Worm (Caenorhabditis elegans): Measurements from ENCODE around the gene umps-1.

umps-1 gene

DNA sequence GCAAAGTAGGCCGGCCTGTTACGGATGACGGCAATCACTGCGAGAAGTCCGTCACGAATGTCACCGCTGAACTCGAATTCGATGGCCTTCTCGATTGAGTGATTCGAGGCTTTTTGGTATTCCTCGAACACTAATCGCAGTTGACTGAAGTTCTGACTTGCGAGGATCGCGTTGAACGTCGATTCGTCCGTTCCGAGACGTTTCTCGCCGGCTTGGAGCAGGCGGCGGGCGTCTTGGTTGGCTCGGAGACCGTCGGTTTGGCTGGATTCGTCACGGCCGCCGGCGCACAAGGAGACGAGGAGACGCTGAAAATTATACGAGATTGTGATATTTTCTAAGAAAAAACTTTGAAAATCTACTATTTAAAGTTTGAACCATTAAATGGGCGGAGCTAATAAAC lies 31.1 kb downstream of the umps-1 start:
- TF ChIP-seq ref-1 (GFP tag; conservative IDR thresholded peaks at IDR 0.05) (no peak), ztf-29 (GFP tag; IDR thresholded peaks at IDR 0.05) (no peak), tab-1 (GFP tag; IDR thresholded peaks at IDR 0.05) (no peak), med-1 (GFP tag; optimal IDR thresholded peaks at IDR 0.05; ENCODE audit: insufficient read depth) (no peak), T22C8.4 (GFP tag; IDR thresholded peaks at IDR 0.05) (no peak), ztf-23 (GFP tag; IDR thresholded peaks at IDR 0.05) (no peak), flt-1 (GFP tag; IDR thresholded peaks at IDR 0.05) (no peak), cog-1 (tag; optimal IDR thresholded peaks at IDR 0.05) (no peak), klf-2 (GFP tag; conservative IDR thresholded peaks at IDR 0.05) (no peak)

DNA sequence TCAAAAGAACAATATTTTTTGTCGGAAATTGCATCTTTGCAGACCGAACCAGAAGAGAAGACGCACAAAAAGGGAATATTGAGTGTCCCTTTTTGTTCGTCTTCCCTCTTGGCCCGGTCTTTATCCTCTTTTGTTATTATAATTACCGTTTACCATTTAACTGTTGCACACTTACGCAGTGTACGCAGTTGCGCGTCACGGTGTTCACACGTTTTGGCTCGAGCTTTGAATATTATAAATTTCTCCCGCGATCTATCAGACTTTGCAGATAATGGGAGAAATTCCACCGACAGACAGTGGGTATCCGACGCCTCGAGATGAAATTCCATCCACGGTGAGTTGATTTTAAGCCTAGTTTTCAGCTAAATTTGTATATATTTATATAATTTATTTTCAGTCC lies 36.7 kb downstream of the umps-1 start, which contains the start of gene sas-7:
Gene sas-7, plus strand, starts transcription at position 232 of the 400 bp plus-strand sequence.
- TF ChIP-seq med-1 (GFP tag; optimal IDR thresholded peaks at IDR 0.05; ENCODE audit: insufficient read depth) (no peak), flt-1 (GFP tag; IDR thresholded peaks at IDR 0.05) (no peak), ref-1 (GFP tag; conservative IDR thresholded peaks at IDR 0.05) (no peak), cog-1 (tag; optimal IDR thresholded peaks at IDR 0.05) (no peak), klf-2 (GFP tag; conservative IDR thresholded peaks at IDR 0.05) (no peak), T22C8.4 (GFP tag; IDR thresholded peaks at IDR 0.05) (no peak), ztf-23 (GFP tag; IDR thresholded peaks at IDR 0.05) (no peak), tab-1 (GFP tag; IDR thresholded peaks at IDR 0.05) (no peak), ztf-29 (GFP tag; IDR thresholded peaks at IDR 0.05) (no peak)

DNA sequence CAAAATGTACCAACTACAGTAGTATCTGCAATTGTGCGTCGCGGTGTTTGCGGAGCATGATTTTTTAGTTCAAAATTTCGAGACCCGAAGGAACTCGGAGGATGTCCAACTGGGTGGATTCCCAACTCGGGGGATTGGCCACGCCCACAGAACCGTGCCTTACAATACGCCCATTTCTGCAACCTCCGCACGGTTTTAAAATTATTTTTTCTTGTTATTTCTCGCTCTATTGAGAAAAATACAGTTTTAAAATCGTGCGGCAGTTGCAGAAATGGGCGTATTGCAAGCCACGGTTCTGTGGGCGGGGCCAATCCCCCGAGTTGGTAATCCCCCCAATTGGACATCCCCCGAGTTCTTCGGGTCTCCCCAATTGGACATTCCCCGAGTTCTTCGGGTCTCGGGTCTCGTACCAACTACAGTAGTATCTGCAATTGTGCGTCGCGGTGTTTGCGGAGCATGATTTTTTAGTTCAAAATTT lies 37.2 kb downstream of the umps-1 start:
- 0 out of 2 replicates have a peak, but pooled peaks have one; percentile 30 for TF ChIP-seq flt-1 (GFP tag; IDR thresholded peaks at IDR 0.05)

DNA sequence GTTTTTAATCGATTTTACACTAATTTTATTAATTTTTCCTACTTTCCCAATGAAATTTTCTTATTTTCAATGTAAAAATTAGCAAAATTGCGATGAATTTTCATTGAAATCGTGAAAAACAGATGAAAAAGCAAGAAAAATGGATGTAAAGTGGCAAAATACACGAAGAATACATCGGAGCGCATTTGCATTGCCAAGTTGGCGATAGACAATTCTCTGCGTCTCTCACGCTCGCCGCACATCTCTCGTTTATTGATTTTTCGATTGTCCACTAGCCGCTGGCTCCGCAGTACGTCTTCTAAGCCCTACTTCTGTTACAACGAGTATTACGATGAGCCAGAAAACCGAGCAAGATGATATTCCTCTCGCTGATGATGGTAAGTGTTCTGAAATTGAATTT lies 38.7 kb downstream of the umps-1 start, which contains the start of gene unc-69:
Gene unc-69, plus strand, starts transcription at position 185 of the 400 bp plus-strand sequence.
- TF ChIP-seq ztf-29 (GFP tag; IDR thresholded peaks at IDR 0.05), result no peak
- TF ChIP-seq cog-1 (tag; optimal IDR thresholded peaks at IDR 0.05), result peak; percentile 41
- TF ChIP-seq ztf-23 (GFP tag; IDR thresholded peaks at IDR 0.05), result no peak
- no peak for TF ChIP-seq ref-1 (GFP tag; conservative IDR thresholded peaks at IDR 0.05)
- TF ChIP-seq flt-1 (GFP tag; IDR thresholded peaks at IDR 0.05), result no peak
- no peak for TF ChIP-seq tab-1 (GFP tag; IDR thresholded peaks at IDR 0.05)
- TF ChIP-seq med-1 (GFP tag; optimal IDR thresholded peaks at IDR 0.05; ENCODE audit: insufficient read depth), result no peak
- no peak for TF ChIP-seq klf-2 (GFP tag; conservative IDR thresholded peaks at IDR 0.05)
- TF ChIP-seq T22C8.4 (GFP tag; IDR thresholded peaks at IDR 0.05), result peak; percentile 97

DNA sequence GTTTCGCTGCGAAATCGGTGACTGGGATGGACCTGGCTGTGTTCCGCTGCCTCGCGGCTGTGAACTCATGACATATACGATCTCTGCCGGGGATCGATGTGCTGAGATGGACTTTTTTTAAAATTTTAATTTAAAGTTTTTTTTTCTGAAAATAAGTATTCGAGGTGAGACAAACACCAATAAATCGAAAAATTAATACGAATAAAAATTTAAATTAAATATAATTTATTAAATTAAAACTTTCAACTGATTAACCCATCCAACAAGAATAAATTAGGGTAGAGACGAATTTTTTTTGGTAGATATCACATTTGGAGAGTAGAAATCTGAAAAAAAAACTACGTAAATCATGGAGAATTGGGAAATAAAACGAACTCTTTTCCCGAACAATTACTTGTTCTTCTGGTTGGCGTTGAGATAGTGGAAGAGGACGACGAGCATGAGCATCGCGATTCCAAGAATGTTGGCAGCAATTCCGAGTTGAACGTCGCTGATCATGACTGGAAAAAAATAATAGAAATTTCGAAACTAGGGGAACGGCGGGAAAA lies 39.3 kb downstream of the umps-1 start, which contains the start of the genes unc-50 and ostf-4:
Gene unc-50, minus strand, starts transcription at position 101 of the 548 bp plus-strand sequence.
Gene ostf-4, minus strand, starts transcription at position 498 of the 548 bp plus-strand sequence.
- TF ChIP-seq T22C8.4 (GFP tag; IDR thresholded peaks at IDR 0.05), result no peak
- no peak for TF ChIP-seq tab-1 (GFP tag; IDR thresholded peaks at IDR 0.05)
- TF ChIP-seq cog-1 (tag; optimal IDR thresholded peaks at IDR 0.05), result no peak
- TF ChIP-seq flt-1 (GFP tag; IDR thresholded peaks at IDR 0.05), result no peak
- no peak for TF ChIP-seq ztf-29 (GFP tag; IDR thresholded peaks at IDR 0.05)
- no peak for TF ChIP-seq ztf-23 (GFP tag; IDR thresholded peaks at IDR 0.05)
- TF ChIP-seq klf-2 (GFP tag; conservative IDR thresholded peaks at IDR 0.05), result no peak
- no peak for TF ChIP-seq med-1 (GFP tag; optimal IDR thresholded peaks at IDR 0.05; ENCODE audit: insufficient read depth)
- TF ChIP-seq ref-1 (GFP tag; conservative IDR thresholded peaks at IDR 0.05), result no peak

DNA sequence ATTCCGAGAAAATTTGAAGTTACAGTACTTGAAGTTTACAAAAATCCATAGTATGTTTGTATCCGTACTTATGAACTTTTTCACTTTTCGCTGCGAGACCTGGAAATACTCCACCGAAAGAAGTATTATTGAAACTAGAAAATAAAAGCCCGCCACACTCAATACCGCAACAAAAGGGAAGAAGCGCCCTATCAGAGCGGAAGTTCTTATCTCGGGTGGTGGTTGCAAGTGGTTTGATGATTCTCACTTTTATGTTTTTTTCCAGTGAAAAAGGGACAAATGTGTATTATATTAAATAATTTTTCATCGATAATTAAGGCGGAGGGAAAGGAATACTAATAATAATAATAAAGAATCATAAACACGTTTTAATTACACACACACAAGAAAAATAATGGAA lies 43.2 kb downstream of the umps-1 start:
- TF ChIP-seq ztf-23 (GFP tag; IDR thresholded peaks at IDR 0.05), result no peak
- no peak for TF ChIP-seq ref-1 (GFP tag; conservative IDR thresholded peaks at IDR 0.05)
- no peak for TF ChIP-seq cog-1 (tag; optimal IDR thresholded peaks at IDR 0.05)
- no peak for TF ChIP-seq med-1 (GFP tag; optimal IDR thresholded peaks at IDR 0.05; ENCODE audit: insufficient read depth)
- no peak for TF ChIP-seq ztf-29 (GFP tag; IDR thresholded peaks at IDR 0.05)
- no peak for TF ChIP-seq tab-1 (GFP tag; IDR thresholded peaks at IDR 0.05)
- TF ChIP-seq T22C8.4 (GFP tag; IDR thresholded peaks at IDR 0.05), result no peak
- TF ChIP-seq flt-1 (GFP tag; IDR thresholded peaks at IDR 0.05), result no peak
- TF ChIP-seq klf-2 (GFP tag; conservative IDR thresholded peaks at IDR 0.05), result no peak

DNA sequence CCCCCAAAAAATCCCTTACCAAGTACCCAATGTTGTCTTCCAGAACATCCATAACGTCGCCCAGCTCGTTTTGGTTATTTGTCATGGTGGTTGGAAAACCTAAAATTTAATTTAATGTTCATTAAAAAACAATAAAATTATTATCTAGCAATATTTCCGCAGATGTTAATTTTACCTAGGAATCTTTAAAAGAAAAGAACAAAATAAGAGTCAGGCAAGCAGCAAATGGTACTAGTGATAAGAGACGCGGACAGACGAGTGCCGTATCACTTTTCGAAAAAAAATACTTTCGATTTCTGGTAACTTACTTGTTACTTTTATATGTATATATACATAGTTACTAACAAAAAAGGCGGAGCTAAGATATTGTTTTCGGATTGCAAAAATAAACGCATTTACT lies 46.4 kb downstream of the umps-1 start, which contains the start of gene T07A5.7:
Gene T07A5.7, minus strand, starts transcription at position 101 of the 400 bp plus-strand sequence.
- TF ChIP-seq cog-1 (tag; optimal IDR thresholded peaks at IDR 0.05) (no peak), med-1 (GFP tag; optimal IDR thresholded peaks at IDR 0.05; ENCODE audit: insufficient read depth) (no peak), T22C8.4 (GFP tag; IDR thresholded peaks at IDR 0.05) (no peak), flt-1 (GFP tag; IDR thresholded peaks at IDR 0.05) (no peak), ztf-29 (GFP tag; IDR thresholded peaks at IDR 0.05) (no peak)

DNA sequence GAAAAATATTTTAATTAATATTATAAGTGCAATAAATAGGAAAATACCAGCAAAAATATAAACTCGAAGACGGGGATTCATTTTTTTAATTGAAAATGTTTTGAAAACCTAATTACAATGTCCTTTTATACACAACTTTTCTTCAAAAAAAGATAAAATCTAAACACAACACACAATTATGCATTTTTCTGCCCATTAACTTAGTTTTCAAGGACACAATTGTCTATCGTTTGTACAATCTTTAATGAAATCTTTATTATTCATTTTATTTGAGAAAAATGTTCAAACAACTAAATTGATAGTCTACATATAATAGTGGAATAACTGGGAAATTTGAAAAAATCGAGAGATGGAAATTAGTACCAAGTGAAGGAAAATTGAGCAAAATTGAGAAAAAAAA lies 51.4 kb downstream of the umps-1 start, which contains the start of gene T07A5.1:
Gene T07A5.1, minus strand, starts transcription at position 149 of the 400 bp plus-strand sequence.
- TF ChIP-seq ztf-29 (GFP tag; IDR thresholded peaks at IDR 0.05) (no peak), klf-2 (GFP tag; conservative IDR thresholded peaks at IDR 0.05) (no peak), T22C8.4 (GFP tag; IDR thresholded peaks at IDR 0.05) (no peak), tab-1 (GFP tag; IDR thresholded peaks at IDR 0.05) (no peak), cog-1 (tag; optimal IDR thresholded peaks at IDR 0.05) (no peak), med-1 (GFP tag; optimal IDR thresholded peaks at IDR 0.05; ENCODE audit: insufficient read depth) (no peak), ztf-23 (GFP tag; IDR thresholded peaks at IDR 0.05) (no peak), flt-1 (GFP tag; IDR thresholded peaks at IDR 0.05) (no peak), ref-1 (GFP tag; conservative IDR thresholded peaks at IDR 0.05) (no peak)

Measured in whole organism, midembryonic.